Fruit fly (Drosophila melanogaster): ENCODE measurements around the gene CG13998.

CG13998 gene

dm6 chr2L:5943229-5944078 is 13.2 kb downstream of the CG13998 start, which contains the start of the genes Sfp26Ad and Gpdh1 (continued):
- TF ChIP-seq bsh (GFP tag; optimal IDR thresholded peaks at IDR 0.05), result peak; percentile 39 to 62
- peak; percentile 66 for TF ChIP-seq grau (tag; optimal IDR thresholded peaks at IDR 0.05)
- TF ChIP-seq ATbp (GFP tag; optimal IDR thresholded peaks at IDR 0.05), result peak; percentile 37
- peak; percentile 46; the same call in 1 of the 3 replicates for TF ChIP-seq Mrtf (GFP tag; IDR thresholded peaks at IDR 0.05)

- TF ChIP-seq Meics (GFP tag; optimal IDR thresholded peaks at IDR 0.05), result no peak
- TF ChIP-seq bowl (GFP tag; IDR thresholded peaks at IDR 0.05), result no peak
- no peak for TF ChIP-seq oc (tag; optimal IDR thresholded peaks at IDR 0.05)
- TF ChIP-seq Mrtf (GFP tag; IDR thresholded peaks at IDR 0.05), result peak; percentile 14; the same call in 1 of the 3 replicates
- TF ChIP-seq Hey (tag; optimal IDR thresholded peaks at IDR 0.05), result peak; percentile 81
- TF ChIP-seq Optix (GFP tag; IDR thresholded peaks at IDR 0.05), result no peak
- TF ChIP-seq CG10462 (GFP tag; optimal IDR thresholded peaks at IDR 0.05), result no peak
- TF ChIP-seq Elba2 (GFP tag; optimal IDR thresholded peaks at IDR 0.05), result no peak
- 0 out of 3 replicates have a peak, but pooled peaks have one; percentile 5 for TF ChIP-seq dysf (GFP tag; IDR thresholded peaks at IDR 0.05)
- no peak for TF ChIP-seq D (optimal IDR thresholded peaks at IDR 0.05)
- TF ChIP-seq D (GFP tag; optimal IDR thresholded peaks at IDR 0.05), result peak; percentile 60
These were observed 29.3 kb downstream of the CG13998 start for dm6 chr2L:5927363-5927762.

DNA sequence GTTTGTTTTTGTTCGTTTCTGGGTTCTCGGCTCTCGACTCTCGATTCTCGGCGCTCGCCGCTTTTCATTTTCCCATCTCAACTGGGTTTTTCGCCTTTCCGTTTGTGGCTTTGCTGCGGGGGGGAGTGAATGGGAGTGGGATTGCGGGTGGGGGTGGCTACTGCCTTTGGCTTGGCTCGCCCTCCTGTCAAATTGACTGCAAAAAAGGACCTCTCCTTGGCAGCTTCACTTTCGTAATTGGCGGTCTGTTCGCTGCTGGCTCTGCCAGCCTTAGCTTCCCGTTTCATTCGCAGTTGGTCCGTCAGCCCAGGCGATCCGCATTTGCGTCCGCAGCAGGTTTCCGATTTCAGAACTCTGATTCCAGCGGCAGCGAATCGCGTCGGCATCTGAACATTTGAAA is 31.0 kb downstream of the CG13998 start, which contains the start of gene dsf:
TSS of gene dsf (plus strand) at position 301 of the 400 bp plus-strand sequence.
- TF ChIP-seq vnd (GFP tag; IDR thresholded peaks at IDR 0.05; ENCODE audit: partially characterized antibody), result 0 out of 3 replicates have a peak, but pooled peaks have one; percentile 11
- TF ChIP-seq CG1792 (GFP tag; optimal IDR thresholded peaks at IDR 0.05), result no peak
- TF ChIP-seq dysf (GFP tag; IDR thresholded peaks at IDR 0.05), result 0 out of 3 replicates have a peak, but pooled peaks have one; percentile 11

DNA sequence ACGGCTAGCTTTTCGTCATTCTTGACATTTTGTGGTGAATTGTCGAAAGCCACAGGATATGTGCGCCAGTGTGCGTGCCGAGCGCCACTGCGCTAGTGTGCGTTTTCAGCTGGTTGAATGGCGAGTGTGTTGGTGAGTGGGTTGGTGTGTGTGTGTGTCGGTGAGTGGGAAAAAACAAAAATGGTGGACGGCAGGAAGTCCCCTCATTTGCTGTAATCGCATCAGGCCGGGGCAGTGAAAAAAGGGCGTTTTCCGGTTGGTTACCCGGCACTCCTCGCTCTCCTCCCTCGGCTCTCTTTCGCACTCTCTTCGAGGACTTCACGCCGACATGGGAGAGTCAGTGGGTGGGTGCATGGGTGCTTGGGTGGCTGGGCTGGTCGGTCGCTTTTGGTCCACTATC is 31.5 kb downstream of the CG13998 start:
- TF ChIP-seq eyg (GFP tag; optimal IDR thresholded peaks at IDR 0.05) (no peak), CG8478 (optimal IDR thresholded peaks at IDR 0.05) (no peak), Nf-YA (GFP tag; IDR thresholded peaks at IDR 0.05) (peak; percentile 53), cg (GFP tag; optimal IDR thresholded peaks at IDR 0.05) (peak; percentile 82), Ets65A (GFP tag) (peak; percentile 19), sima (GFP tag; optimal IDR thresholded peaks at IDR 0.05) (no peak), CG2120 (GFP tag; optimal IDR thresholded peaks at IDR 0.05) (no peak), Nf-YC (tag; optimal IDR thresholded peaks at IDR 0.05) (peak; percentile 97), crc (GFP tag; optimal IDR thresholded peaks at IDR 0.05) (no peak), crol (GFP tag; IDR thresholded peaks at IDR 0.05) (peak; percentile 62), Trl (optimal IDR thresholded peaks at IDR 0.05) (peak; percentile 32 to 36), Trl (GFP tag; optimal IDR thresholded peaks at IDR 0.05) (no peak), CG15601 (tag; optimal IDR thresholded peaks at IDR 0.05) (no peak), CG16863 (GFP tag; optimal IDR thresholded peaks at IDR 0.05) (no peak), vnd (GFP tag; IDR thresholded peaks at IDR 0.05; ENCODE audit: partially characterized antibody) (no peak), trh (GFP tag; optimal IDR thresholded peaks at IDR 0.05) (no peak), dmrt99B (tag; optimal IDR thresholded peaks at IDR 0.05) (no peak), so (GFP tag; IDR thresholded peaks at IDR 0.05) (no peak), Nf-YB (GFP tag; optimal IDR thresholded peaks at IDR 0.05) (peak; percentile 96), tll (GFP tag; optimal IDR thresholded peaks at IDR 0.05) (no peak), seq (GFP tag; IDR thresholded peaks at IDR 0.05) (peak; percentile 78; the same call in 1 of the 2 replicates), D19B (GFP tag; optimal IDR thresholded peaks at IDR 0.05) (no peak), CG12236 (GFP tag; optimal IDR thresholded peaks at IDR 0.05) (no peak), fd3F (GFP tag; optimal IDR thresholded peaks at IDR 0.05) (no peak), al (GFP tag; IDR thresholded peaks at IDR 0.05) (no peak), CG10321 (GFP tag; IDR thresholded peaks at IDR 0.05) (0 out of 2 replicates have a peak, but pooled peaks have one; percentile 19), Deaf1 (tag; optimal IDR thresholded peaks at IDR 0.05) (peak; percentile 74), NK7.1 (GFP tag; optimal IDR thresholded peaks at IDR 0.05) (no peak), phol (tag; optimal IDR thresholded peaks at IDR 0.05) (no peak), ewg (GFP tag; optimal IDR thresholded peaks at IDR 0.05) (peak; percentile 8)

Data from whole organism, embryonic.